Worm (Caenorhabditis elegans) whole organism, L4/young adult: Measurements from ENCODE around the gene cyp-42A1.
A peak's percentile ranks its signal among the peaks of the same experiment; 100 is the strongest.

Experiments used
- W03F9.2 ChIP-seq: fragments of 150-350 bp; optimal IDR thresholded peaks from 2 replicates; lab custom pipeline; 2014; ENCODE audit warnings: missing biosample characterization, missing genetic modification characterization
- dao-5 ChIP-seq: sonication (generic microtip); optimal IDR thresholded peaks from 2 replicates; lab custom pipeline; 2016; ENCODE audit warnings: missing genotype, missing genetic modification characterization, moderate library complexity, missing compliant biosample characterization
- him-1 ChIP-seq: sonication (generic microtip); optimal IDR thresholded peaks from 2 replicates; lab custom pipeline; 2016; ENCODE audit warnings: missing genotype, missing genetic modification reagents, missing genetic modification characterization, missing compliant biosample characterization

Gene cyp-42A1

DNA sequence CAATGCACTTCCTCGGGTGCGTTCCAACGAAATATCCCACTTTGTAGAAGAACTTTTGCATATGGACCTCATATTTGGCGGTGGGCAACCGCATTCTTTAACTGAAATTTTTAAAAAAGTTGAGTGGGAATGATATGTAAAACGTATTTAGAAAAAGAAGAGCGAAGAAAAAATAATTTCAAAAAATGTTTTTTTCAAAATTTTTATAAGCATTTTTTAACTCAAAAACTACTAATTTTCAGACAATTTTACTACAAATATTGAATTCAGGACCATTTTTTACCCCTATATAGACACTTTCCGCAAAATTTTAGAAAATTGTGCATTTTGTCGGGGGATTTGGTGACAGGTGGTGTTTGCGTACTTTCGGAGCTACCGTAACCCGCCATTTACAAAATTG lies 19.4 kb downstream of the cyp-42A1 start, which contains the start of gene ptr-22:
ptr-22 (minus strand) TSS at position 101 of the 400 bp plus-strand sequence.
- TF ChIP-seq W03F9.2 (tag; lab: Kevin White, UChicago) (no peak), him-1 (tag; lab: Kevin White, UChicago) (no peak), dao-5 (tag; lab: Kevin White, UChicago) (no peak)

DNA sequence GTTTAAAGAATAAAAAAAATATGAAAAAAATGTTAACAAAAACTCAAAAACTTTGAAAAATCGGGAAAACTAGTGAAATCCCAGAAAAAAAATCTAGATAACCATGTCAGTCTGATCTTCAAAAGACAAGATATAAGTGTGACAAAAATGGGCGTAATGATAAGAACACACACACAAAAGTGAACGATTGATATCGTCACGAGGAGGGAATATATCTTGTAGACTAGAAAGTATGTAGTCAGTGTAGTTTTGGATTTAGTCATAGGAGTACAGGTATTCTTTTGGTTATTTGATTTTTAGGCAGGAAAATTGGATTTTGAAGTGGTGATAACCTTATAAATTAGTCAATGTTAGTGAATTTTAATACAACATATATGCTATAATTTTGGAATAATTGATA lies 22.7 kb downstream of the cyp-42A1 start:
- TF ChIP-seq him-1 (tag; lab: Kevin White, UChicago) (no peak), W03F9.2 (tag; lab: Kevin White, UChicago) (no peak), dao-5 (tag; lab: Kevin White, UChicago) (no peak)

- TF ChIP-seq W03F9.2 (tag; lab: Kevin White, UChicago) (no peak), him-1 (tag; lab: Kevin White, UChicago) (no peak), dao-5 (tag; lab: Kevin White, UChicago) (no peak)
These were observed 25.7 kb downstream of the cyp-42A1 start for ce11 chrV:18937578-18937977.

DNA sequence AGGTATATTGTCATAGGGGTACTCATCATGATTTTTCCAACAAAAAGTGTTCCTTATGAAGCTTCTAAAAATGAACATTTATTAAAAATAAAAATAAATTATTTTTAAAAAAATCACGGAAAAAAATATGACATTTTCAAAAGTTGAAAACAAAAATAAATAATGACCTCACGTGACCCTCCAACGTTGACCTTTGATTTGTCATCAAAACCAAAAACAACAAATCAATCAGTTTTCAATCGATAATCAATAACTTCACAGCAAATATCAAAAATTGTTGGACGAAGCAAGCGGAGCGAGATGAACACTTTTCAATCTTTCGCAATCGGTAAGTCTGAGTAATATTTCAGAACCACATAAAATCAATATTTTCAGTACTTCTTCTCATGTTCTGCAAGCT lies 28.5 kb downstream of the cyp-42A1 start, which contains the start of gene Y80D3A.8:
Y80D3A.8 (plus strand) TSS at position 301 of the 400 bp plus-strand sequence.
- TF ChIP-seq dao-5 (tag; lab: Kevin White, UChicago) (no peak), him-1 (tag; lab: Kevin White, UChicago) (no peak), W03F9.2 (tag; lab: Kevin White, UChicago) (no peak)

- TF ChIP-seq W03F9.2 (tag; lab: Kevin White, UChicago) = no peak
- no peak for TF ChIP-seq dao-5 (tag; lab: Kevin White, UChicago)
- no peak for TF ChIP-seq him-1 (tag; lab: Kevin White, UChicago)
These were observed 45.5 kb downstream of the cyp-42A1 start, which contains the start of gene hrg-10 for ce11 chrV:18957267-18957843. hrg-10 (minus strand) TSS chrV:18957317.

DNA sequence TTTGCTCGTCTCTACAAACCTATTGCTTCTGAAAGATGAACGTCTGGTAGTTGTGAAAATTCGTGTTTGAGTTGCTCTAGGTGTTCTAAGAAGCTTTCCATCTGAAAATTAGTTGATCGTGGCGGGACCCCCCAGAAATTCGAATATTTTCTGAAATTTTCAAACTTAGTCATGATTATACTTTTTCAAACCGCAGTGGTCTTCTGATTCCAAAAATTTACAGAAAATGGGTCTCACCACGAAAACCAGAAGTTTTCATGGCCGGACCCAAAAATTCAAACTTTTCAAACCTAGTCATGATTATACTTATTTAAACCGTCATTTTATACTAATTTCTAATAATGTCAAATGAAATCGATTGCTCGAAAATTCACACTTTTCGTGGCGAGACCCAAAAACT lies 48.2 kb downstream of the cyp-42A1 start, which contains the start of gene ztf-20:
ztf-20 (minus strand) TSS at position 101 of the 400 bp plus-strand sequence.
- TF ChIP-seq W03F9.2 (tag; lab: Kevin White, UChicago) = no peak
- no peak for TF ChIP-seq him-1 (tag; lab: Kevin White, UChicago)
- no peak for TF ChIP-seq dao-5 (tag; lab: Kevin White, UChicago)

- TF ChIP-seq W03F9.2 (tag; lab: Kevin White, UChicago) (peak; percentile 90), dao-5 (tag; lab: Kevin White, UChicago) (no peak), him-1 (tag; lab: Kevin White, UChicago) (peak; percentile 92)
These were observed 55.7 kb downstream of the cyp-42A1 start, which contains the start of gene Y39B6A.43 for ce11 chrV:18967479-18968056. Y39B6A.43 (minus strand) TSS chrV:18967829.
